Worm (Caenorhabditis elegans) whole organism, L2 larva: ENCODE data around the gene C37C3.11.

Experiments used
- ama-1 ChIP-seq: fragments of 150-350 bp; optimal IDR thresholded peaks from 2 replicates; lab custom pipeline; 2018; ENCODE audit warnings: inconsistent platforms
- nhr-25 ChIP-seq: fragments of 150-350 bp; sonication (generic microtip); optimal IDR thresholded peaks from 3 replicates; lab custom pipeline; 2014; ENCODE audit warnings: missing biosample characterization, missing genetic modification characterization
- skn-1 ChIP-seq: sonication (generic microtip); optimal IDR thresholded peaks from 2 replicates; lab custom pipeline; 2017; ENCODE audit warnings: missing biosample characterization, missing genetic modification characterization

ce11 chrV:7857931-7858330 lies 6.6 kb downstream of the C37C3.11 start, which contains the start of gene C37C3.1:
- TF ChIP-seq skn-1 (tag; lab: Kevin White, UChicago) (no peak), nhr-25 (tag; lab: Kevin White, UChicago) (peak; percentile 3), ama-1 (lab: Kevin White, UChicago) (peak; percentile 8)
